Worm (Caenorhabditis elegans) whole organism, early embryonic: ENCODE data around the gene R03D7.15.

Experiments used
- ama-1 ChIP-seq: fragments of 150-350 bp; optimal IDR thresholded peaks from 2 replicates; lab custom pipeline; 2014
- ceh-13 ChIP-seq: fragments of 200-800 bp; sonication (Bioruptor generic); optimal IDR thresholded peaks from 2 replicates; lab custom pipeline; 2018; ENCODE audit warnings: mild to moderate bottlenecking, missing genetic modification characterization, missing compliant biosample characterization
- hmg-4 ChIP-seq: fragments of 200-800 bp; sonication (Bioruptor generic); optimal IDR thresholded peaks from 2 replicates; lab custom pipeline; 2018; ENCODE audit warnings: mild to moderate bottlenecking, missing genetic modification characterization, missing compliant biosample characterization
- sea-1 ChIP-seq: fragments of 200-800 bp; sonication (Bioruptor generic); conservative IDR thresholded peaks from 2 replicates; pipeline ENCODE4 v1.3.6; 2022; ENCODE audit warnings: missing genetic modification characterization, missing compliant biosample characterization
- tbx-37 ChIP-seq: fragments of 200-800 bp; sonication (Bioruptor generic); conservative IDR thresholded peaks from 2 replicates; pipeline ENCODE4 v1.3.6; 2022; ENCODE audit warnings: missing genetic modification reagents, missing genetic modification characterization, missing compliant biosample characterization
- tra-4 ChIP-seq: sonication (generic microtip); optimal IDR thresholded peaks from 2 replicates; lab custom pipeline; 2017; ENCODE audit warnings: missing genetic modification characterization, missing compliant biosample characterization

DNA sequence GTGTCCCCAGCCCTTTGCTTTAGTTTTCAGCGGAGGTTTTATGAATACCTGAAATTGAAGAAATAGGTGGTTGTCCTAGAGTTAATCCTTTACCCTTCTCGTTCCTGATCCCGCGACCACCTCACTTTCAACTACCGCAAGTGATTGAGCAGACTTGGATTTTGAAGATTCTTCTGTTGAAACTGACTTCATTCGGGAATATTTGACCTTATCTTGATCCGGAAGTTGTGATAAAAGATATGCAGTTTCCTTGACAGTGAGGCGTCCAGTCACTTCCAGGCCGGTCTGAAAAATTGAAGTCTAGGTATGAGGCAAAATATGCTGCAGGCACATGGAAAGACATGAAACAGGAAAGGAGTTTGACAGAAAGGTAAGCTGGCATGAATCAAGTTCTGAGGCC is 13.1 kb downstream of the R03D7.15 start:
- TF ChIP-seq tbx-37: no peak
- no peak for TF ChIP-seq ceh-13 (GFP tag; lab: Kevin White, UChicago)
- no peak for TF ChIP-seq sea-1 (GFP tag; lab: Robert Waterston, UW)
- no peak for TF ChIP-seq hmg-4 (GFP tag; lab: Kevin White, UChicago)
- TF ChIP-seq ama-1 (lab: Kevin White, UChicago): no peak
- TF ChIP-seq tra-4 (tag; lab: Kevin White, UChicago): no peak
